Fruit fly (Drosophila melanogaster) whole organism: ENCODE results near the gene CG18577.

Experiments
- CG8478 ChIP-seq: fragments of >200 bp; optimal IDR thresholded peaks from 2 replicates; lab custom pipeline; 2018; ENCODE audit warnings: inconsistent platforms
- psq ChIP-seq: fragments of >200 bp; optimal IDR thresholded peaks from 2 replicates; lab custom pipeline; 2017

DNA sequence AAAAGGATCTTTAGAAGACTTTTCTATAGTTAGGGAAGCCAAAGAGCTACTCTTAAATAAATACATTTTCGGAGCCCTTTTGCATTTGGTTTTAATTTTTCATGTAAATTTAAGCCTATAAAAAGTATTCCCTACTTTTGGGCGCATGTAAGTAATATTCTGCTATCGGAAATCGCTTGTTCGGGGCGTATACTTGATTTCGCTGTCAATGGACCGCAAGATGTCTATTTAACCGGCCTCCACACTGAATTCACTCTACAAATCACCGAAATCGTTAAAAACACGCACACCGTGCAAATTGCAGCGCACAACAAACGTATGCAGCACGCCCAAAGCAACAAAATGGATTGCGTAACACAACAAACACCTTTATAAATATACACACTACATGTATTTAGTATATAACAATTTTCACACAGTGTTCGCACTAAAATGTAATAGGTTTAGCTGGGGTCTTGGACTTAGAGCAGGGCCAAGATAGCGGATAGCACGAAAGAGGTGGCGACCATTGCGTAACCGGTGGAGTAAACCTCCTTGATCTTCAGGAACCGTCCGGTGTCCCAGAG, 13.0 kb downstream of the CG18577 start:
- no peak for TF ChIP-seq CG8478
- no peak for TF ChIP-seq psq
